Fruit fly (Drosophila melanogaster) whole organism, embryonic: Measurements from ENCODE around the gene CG7841.

Source experiments
- B-H1 ChIP-seq: fragments of 200-800 bp; sonication (Bioruptor generic); IDR thresholded peaks from 3 replicates; pipeline ENCODE4 v1.3.6; 2022; ENCODE audit warnings: missing biosample characterization, missing genetic modification characterization
- Blimp-1 ChIP-seq: fragments of 200-800 bp; sonication (Bioruptor generic); optimal IDR thresholded peaks from 3 replicates; lab custom pipeline; 2018; ENCODE audit warnings: missing biosample characterization, missing genetic modification characterization, mild to moderate bottlenecking, moderate library complexity, missing genetic modification reagents
- CG1024 ChIP-seq: fragments of 200-800 bp; sonication (Bioruptor generic); IDR thresholded peaks from 2 replicates; pipeline ENCODE4 v1.3.6; 2022; ENCODE audit warnings: missing biosample characterization, missing genetic modification characterization
- CG12659 ChIP-seq: fragments of 200-800 bp; sonication (Bioruptor generic); optimal IDR thresholded peaks from 3 replicates; lab custom pipeline; 2017; ENCODE audit warnings: mild to moderate bottlenecking, missing biosample characterization, missing genetic modification reagents, missing genetic modification characterization
- CG14050 ChIP-seq: fragments of 200-800 bp; sonication (Bioruptor generic); IDR thresholded peaks from 3 replicates; pipeline ENCODE4 v1.3.6; 2022; ENCODE audit warnings: missing biosample characterization, missing genetic modification characterization
- CG1647 ChIP-seq: fragments of 200-800 bp; sonication (Bioruptor generic); optimal IDR thresholded peaks from 3 replicates; lab custom pipeline; 2016; ENCODE audit warnings: missing biosample characterization, missing genetic modification characterization
- CG16863 ChIP-seq: fragments of 200-800 bp; sonication (Bioruptor generic); optimal IDR thresholded peaks from 3 replicates; lab custom pipeline; 2016; ENCODE audit warnings: missing biosample characterization, missing genetic modification characterization
- CG18599 ChIP-seq: fragments of 200-800 bp; sonication (Bioruptor generic); optimal IDR thresholded peaks from 3 replicates; lab custom pipeline; 2017; ENCODE audit warnings: missing biosample characterization, missing genetic modification characterization, mild to moderate bottlenecking, moderate library complexity, missing genetic modification reagents
- CG31224 ChIP-seq: fragments of 200-800 bp; sonication (Bioruptor generic); IDR thresholded peaks from 2 replicates; pipeline ENCODE4 v1.3.6; 2022; ENCODE audit warnings: missing biosample characterization, missing genetic modification characterization
- CG32767 ChIP-seq: fragments of 200-800 bp; sonication (Bioruptor generic); IDR thresholded peaks from 2 replicates; pipeline ENCODE4 v1.3.6; 2022; ENCODE audit warnings: missing biosample characterization, missing genetic modification characterization
- CG34224 ChIP-seq: fragments of 200-800 bp; sonication (Bioruptor generic); IDR thresholded peaks from 3 replicates; pipeline ENCODE4 v1.3.6; 2022; ENCODE audit warnings: missing biosample characterization, missing genetic modification characterization; ENCODE audit not compliant: partially characterized antibody
- CG42726 ChIP-seq: fragments of 200-800 bp; sonication (Bioruptor generic); IDR thresholded peaks from 2 replicates; pipeline ENCODE4 v1.3.6; 2022; ENCODE audit warnings: missing biosample characterization, missing genetic modification characterization; ENCODE audit not compliant: partially characterized antibody
- CG6765 ChIP-seq: fragments of 200-800 bp; sonication (Bioruptor generic); optimal IDR thresholded peaks from 3 replicates; lab custom pipeline; 2017; ENCODE audit warnings: missing biosample characterization, mild to moderate bottlenecking, missing genetic modification characterization
- CG7786 ChIP-seq: fragments of 200-800 bp; sonication (Bioruptor generic); optimal IDR thresholded peaks from 2 replicates; lab custom pipeline; 2016; ENCODE audit warnings: missing biosample characterization, missing genetic modification characterization
- CG7839 ChIP-seq: fragments of 200-800 bp; sonication (Bioruptor generic); optimal IDR thresholded peaks from 3 replicates; lab custom pipeline; 2018; ENCODE audit warnings: missing biosample characterization, mild to moderate bottlenecking, missing genetic modification characterization, moderate library complexity
- CG8089 ChIP-seq: fragments of 200-800 bp; sonication (Bioruptor generic); optimal IDR thresholded peaks from 3 replicates; lab custom pipeline; 2016; ENCODE audit warnings: missing biosample characterization, missing genetic modification characterization
- CTCF ChIP-seq: fragments of 200-800 bp; sonication (Bioruptor generic); optimal IDR thresholded peaks from 2 replicates; lab custom pipeline; 2017; ENCODE audit warnings: missing biosample characterization, mild to moderate bottlenecking, missing genetic modification characterization, moderate library complexity
- Camta ChIP-seq: fragments of 200-800 bp; sonication (Bioruptor generic); optimal IDR thresholded peaks from 2 replicates; lab custom pipeline; 2016; ENCODE audit warnings: missing biosample characterization, missing genetic modification characterization
- CoRest ChIP-seq: fragments of 200-800 bp; sonication (Bioruptor generic); optimal IDR thresholded peaks from 3 replicates; lab custom pipeline; 2018; ENCODE audit warnings: missing biosample characterization, mild to moderate bottlenecking, missing genetic modification characterization, moderate library complexity
- Dad ChIP-seq: fragments of 200-800 bp; sonication (Bioruptor generic); optimal IDR thresholded peaks from 3 replicates; lab custom pipeline; 2016; ENCODE audit warnings: missing biosample characterization, missing genetic modification characterization
- Dbx ChIP-seq: fragments of 200-800 bp; sonication (Bioruptor generic); IDR thresholded peaks from 3 replicates; pipeline ENCODE4 v1.3.6; 2022; ENCODE audit warnings: missing biosample characterization, missing genetic modification characterization
- Dfd ChIP-seq, 2 experiments: fragments of >200 bp; optimal IDR thresholded peaks; 2 replicates each; lab custom pipeline; 2017; ENCODE audit warnings: missing biosample characterization in 2 of 2, missing genetic modification characterization in 2 of 2
- Dip3 ChIP-seq: fragments of 200-800 bp; sonication (Bioruptor generic); optimal IDR thresholded peaks from 3 replicates; lab custom pipeline; 2016; ENCODE audit warnings: missing biosample characterization, missing genetic modification characterization
- NK7.1 ChIP-seq: fragments of 200-800 bp; sonication (Bioruptor generic); optimal IDR thresholded peaks from 3 replicates; lab custom pipeline; 2016; ENCODE audit warnings: missing biosample characterization, missing genetic modification characterization
- Optix ChIP-seq: fragments of 200-800 bp; sonication (Bioruptor generic); IDR thresholded peaks from 3 replicates; pipeline ENCODE4 v1.3.6; 2022; ENCODE audit warnings: missing biosample characterization, missing genetic modification characterization
- Side ChIP-seq: fragments of 200-800 bp; sonication (Bioruptor generic); optimal IDR thresholded peaks from 2 replicates; lab custom pipeline; 2016; ENCODE audit warnings: missing biosample characterization, missing genetic modification characterization
- Sin3A ChIP-seq: fragments of >200 bp; optimal IDR thresholded peaks from 2 replicates; lab custom pipeline; 2018
- Sry-β ChIP-seq: fragments of 200-800 bp; sonication (Bioruptor generic); optimal IDR thresholded peaks from 2 replicates; lab custom pipeline; 2018; ENCODE audit warnings: missing biosample characterization, mild to moderate bottlenecking, missing genetic modification characterization, moderate library complexity
- Sry-δ ChIP-seq: fragments of 200-800 bp; sonication (Bioruptor generic); optimal IDR thresholded peaks from 2 replicates; lab custom pipeline; 2016; ENCODE audit warnings: missing biosample characterization, missing genetic modification characterization
- Ssrp ChIP-seq: fragments of 200-800 bp; sonication (Bioruptor generic); optimal IDR thresholded peaks from 2 replicates; lab custom pipeline; 2018; ENCODE audit warnings: missing biosample characterization, mild to moderate bottlenecking, missing genetic modification characterization, moderate library complexity
- Taf1 ChIP-seq: fragments of 200-800 bp; sonication (Bioruptor generic); IDR thresholded peaks from 2 replicates; pipeline ENCODE4 v1.3.6; 2022; ENCODE audit warnings: missing biosample characterization, missing genetic modification characterization
- ash1 ChIP-seq: fragments of 200-800 bp; sonication (Bioruptor generic); optimal IDR thresholded peaks from 2 replicates; lab custom pipeline; 2018; ENCODE audit warnings: missing biosample characterization, mild to moderate bottlenecking, missing genetic modification characterization
- bsh ChIP-seq, 2 experiments: fragments of 200-800 bp; sonication (Bioruptor generic); optimal IDR thresholded peaks; 2 replicates each; lab custom pipeline; 2017 to 2018; ENCODE audit warnings: mild to moderate bottlenecking in 2 of 2, missing biosample characterization in 2 of 2, missing genetic modification characterization in 2 of 2, moderate library complexity in 1 of 2
- ci ChIP-seq: fragments of 200-800 bp; sonication (Bioruptor generic); IDR thresholded peaks from 3 replicates; pipeline ENCODE4 v1.3.6; 2022; ENCODE audit warnings: missing biosample characterization, missing genetic modification characterization
- croc ChIP-seq: fragments of 200-800 bp; sonication (Bioruptor generic); conservative IDR thresholded peaks from 3 replicates; pipeline ENCODE4 v1.3.6; 2022; ENCODE audit warnings: missing biosample characterization, missing genetic modification characterization
- cwo ChIP-seq: fragments of 200-800 bp; sonication (Bioruptor generic); optimal IDR thresholded peaks from 3 replicates; lab custom pipeline; 2017; ENCODE audit warnings: missing biosample characterization, missing genetic modification characterization, mild to moderate bottlenecking, moderate library complexity, missing genetic modification reagents
- ewg ChIP-seq: fragments of 200-800 bp; sonication (Bioruptor generic); optimal IDR thresholded peaks from 3 replicates; lab custom pipeline; 2017; ENCODE audit warnings: mild to moderate bottlenecking, missing biosample characterization, missing genetic modification reagents, missing genetic modification characterization
- hth ChIP-seq: fragments of >200 bp; optimal IDR thresholded peaks from 2 replicates; lab custom pipeline; 2017; ENCODE audit warnings: inconsistent platforms
- klu ChIP-seq: fragments of 200-800 bp; sonication (Bioruptor generic); IDR thresholded peaks from 2 replicates; pipeline ENCODE4 v1.3.6; 2022; ENCODE audit warnings: missing biosample characterization, missing genetic modification characterization
- kni ChIP-seq: fragments of 200-800 bp; sonication (Bioruptor generic); optimal IDR thresholded peaks from 3 replicates; lab custom pipeline; 2017; ENCODE audit warnings: mild to moderate bottlenecking, missing biosample characterization, missing genetic modification reagents, missing genetic modification characterization
- lbe ChIP-seq: fragments of 200-800 bp; sonication (Bioruptor generic); optimal IDR thresholded peaks from 2 replicates; lab custom pipeline; 2016; ENCODE audit warnings: missing biosample characterization, mild to moderate bottlenecking, missing genetic modification characterization
- nau ChIP-seq: fragments of 200-800 bp; sonication (Bioruptor generic); optimal IDR thresholded peaks from 3 replicates; lab custom pipeline; 2017; ENCODE audit warnings: missing biosample characterization, mild to moderate bottlenecking, missing genetic modification characterization, missing genetic modification reagents
- pan ChIP-seq, 4 experiments: fragments of >200 bp in 3 of 4; fragments of 200-800 bp in 1 of 4; sonication (Bioruptor generic) in 1 of 4; optimal IDR thresholded peaks in 3 of 4; IDR thresholded peaks in 1 of 4; 2 replicates each; pipeline versions ENCODE4 v1.3.6 to Lab custom; 2017 to 2022; ENCODE audit warnings: missing biosample characterization in 2 of 4, missing genetic modification characterization in 2 of 4, mixed read lengths in 1 of 4
- phol ChIP-seq: fragments of 200-800 bp; sonication (Bioruptor generic); optimal IDR thresholded peaks from 3 replicates; lab custom pipeline; 2018; ENCODE audit warnings: missing biosample characterization, mild to moderate bottlenecking, missing genetic modification characterization, moderate library complexity
- row ChIP-seq: fragments of 200-800 bp; sonication (Bioruptor generic); IDR thresholded peaks from 3 replicates; pipeline ENCODE4 v1.3.6; 2022; ENCODE audit warnings: missing biosample characterization, missing genetic modification characterization
- sr ChIP-seq: fragments of 200-800 bp; sonication (Bioruptor generic); IDR thresholded peaks from 3 replicates; pipeline ENCODE4 v1.3.6; 2022; ENCODE audit warnings: missing biosample characterization, missing genetic modification characterization
- tll ChIP-seq, 2 experiments: fragments of 200-800 bp in 1 of 2; fragments of >200 bp in 1 of 2; sonication (Bioruptor generic) in 1 of 2; optimal IDR thresholded peaks; 2 replicates each; lab custom pipeline; 2017 to 2019; ENCODE audit warnings: missing biosample characterization in 2 of 2, missing genetic modification characterization in 2 of 2, mild to moderate bottlenecking in 1 of 2, moderate library complexity in 1 of 2
- unc-4 ChIP-seq: fragments of 200-800 bp; sonication (Bioruptor generic); IDR thresholded peaks from 2 replicates; pipeline ENCODE4 v1.3.6; 2022; ENCODE audit warnings: missing biosample characterization, missing genetic modification characterization; ENCODE audit not compliant: partially characterized antibody
- vnd ChIP-seq: fragments of 200-800 bp; sonication (Bioruptor generic); IDR thresholded peaks from 3 replicates; pipeline ENCODE4 v1.3.6; 2022; ENCODE audit warnings: missing biosample characterization, missing genetic modification characterization; ENCODE audit not compliant: partially characterized antibody
- wdn ChIP-seq: fragments of 200-800 bp; sonication (Bioruptor generic); IDR thresholded peaks from 2 replicates; pipeline ENCODE4 v1.3.6; 2022; ENCODE audit warnings: missing biosample characterization, missing genetic modification characterization

Gene CG7841

dm6 chr3L:15508233-15508632, at the start of gene CG7841:
Gene CG7841 (minus strand): TSS chr3L:15508252.
- TF ChIP-seq wdn (peak; percentile 93), Dip3 (GFP tag; lab: Kevin White, UChicago) (peak; percentile 97), CG42726 (GFP tag; lab: Robert Waterston, UW) (0 out of 2 replicates have a peak, but pooled peaks have one; percentile 4), Dbx (peak; percentile 95), bsh (GFP tag; optimal IDR thresholded peaks at IDR 0.05; lab: Kevin White, UChicago) (peak; percentile 96 to 99), CG1647 (peak; percentile 96), ash1 (GFP tag; lab: Kevin White, UChicago) (peak; percentile 95), Dfd (GFP tag; optimal IDR thresholded peaks at IDR 0.05; lab: Kevin White, UChicago) (no peak), tll (GFP tag; optimal IDR thresholded peaks at IDR 0.05; lab: Kevin White, UChicago) (peak in 1 of 2 experiments; percentile 5), ci (GFP tag; lab: Robert Waterston, UW) (peak; percentile 99), vnd (GFP tag; lab: Robert Waterston, UW) (no peak), CG7786 (GFP tag; lab: Kevin White, UChicago) (peak; percentile 94), sr (GFP tag; lab: Robert Waterston, UW) (peak; percentile 89; the same call in 2 of the 3 replicates), Optix (GFP tag; lab: Robert Waterston, UW) (peak; percentile 94; the same call in 2 of the 3 replicates), CG16863 (peak; percentile 96), ewg (GFP tag; lab: Kevin White, UChicago) (peak; percentile 92), CG34224 (GFP tag; lab: Robert Waterston, UW) (no peak), Blimp-1 (GFP tag; lab: Kevin White, UChicago) (peak; percentile 97), Sry-β (GFP tag; lab: Kevin White, UChicago) (peak; percentile 67), CG18599 (GFP tag; lab: Kevin White, UChicago) (peak; percentile 99), NK7.1 (GFP tag; lab: Kevin White, UChicago) (peak; percentile 97), klu (GFP tag; lab: Robert Waterston, UW) (no peak; the same call in 1 of the 2 replicates), CG12659 (GFP tag; lab: Kevin White, UChicago) (peak; percentile 99), CG1024 (GFP tag; lab: Robert Waterston, UW) (peak; percentile 94; the same call in 1 of the 2 replicates), phol (tag; lab: Kevin White, UChicago) (peak; percentile 97), kni (GFP tag; lab: Kevin White, UChicago) (peak; percentile 96), Sry-δ (peak; percentile 73), nau (GFP tag; lab: Kevin White, UChicago) (peak; percentile 96), croc (peak; percentile 86), CG14050 (peak; percentile 96), Dad (peak; percentile 96), CG7839 (peak; percentile 98), CoRest (tag; lab: Kevin White, UChicago) (peak; percentile 98), row (GFP tag; lab: Robert Waterston, UW) (peak; percentile 99), Taf1 (GFP tag; lab: Robert Waterston, UW) (peak; percentile 89; the same call in 1 of the 2 replicates), CG8089 (GFP tag; lab: Kevin White, UChicago) (peak; percentile 96), unc-4 (GFP tag; lab: Robert Waterston, UW) (no peak), cwo (GFP tag; lab: Kevin White, UChicago) (peak; percentile 99), CG32767 (peak; percentile 96), Side (GFP tag; lab: Kevin White, UChicago) (peak; percentile 98), Ssrp (tag; lab: Kevin White, UChicago) (peak; percentile 95), Camta (GFP tag; lab: Kevin White, UChicago) (peak; percentile 97), hth (no peak), CG31224 (GFP tag; lab: Robert Waterston, UW) (peak; percentile 89), B-H1 (GFP tag; lab: Robert Waterston, UW) (peak; percentile 91; the same call in 2 of the 3 replicates), pan (optimal IDR thresholded peaks at IDR 0.05; lab: Kevin White, UChicago) (no peak), pan (GFP tag; optimal IDR thresholded peaks at IDR 0.05 in 1 of 2, IDR thresholded peaks at IDR 0.05 in 1 of 2) (peak in 1 of 2 experiments; percentile 97), CTCF (peak; percentile 71), lbe (GFP tag; lab: Kevin White, UChicago) (peak; percentile 98), Sin3A (lab: Kevin White, UChicago) (no peak), CG6765 (peak; percentile 98)
